Fruit fly (Drosophila melanogaster): ENCODE measurements around the gene GATAe.
A peak's percentile ranks its signal among the peaks of the same experiment; 100 is the strongest.

GATAe gene

dm6 chr3R:16042137-16042899, 33.4 kb downstream of the GATAe start (continued):
- TF ChIP-seq so (GFP tag; IDR thresholded peaks at IDR 0.05), result no peak

dm6 chr3R:16042900-16043548, 34.1 kb downstream of the GATAe start, which contains the start of gene Jhbp4:
TSS of gene Jhbp4 (plus strand) at chr3R:16043498.
- TF ChIP-seq chinmo (GFP tag; IDR thresholded peaks at IDR 0.05; ENCODE audit: partially characterized antibody) (no peak), dpn (GFP tag; optimal IDR thresholded peaks at IDR 0.05) (no peak), CTCF (GFP tag; optimal IDR thresholded peaks at IDR 0.05) (peak; percentile 76), CG3995 (GFP tag; optimal IDR thresholded peaks at IDR 0.05) (peak; percentile 71), CG16813 (GFP tag; IDR thresholded peaks at IDR 0.05; ENCODE audit: partially characterized antibody) (no peak), wor (GFP tag; IDR thresholded peaks at IDR 0.05) (no peak), Oaz (GFP tag; IDR thresholded peaks at IDR 0.05) (no peak), sqz (GFP tag; optimal IDR thresholded peaks at IDR 0.05) (no peak), Ravus (GFP tag; IDR thresholded peaks at IDR 0.05) (no peak), CG18011 (GFP tag; optimal IDR thresholded peaks at IDR 0.05) (peak; percentile 78), CG8359 (GFP tag; optimal IDR thresholded peaks at IDR 0.05; ENCODE audit: borderline replicate concordance) (no peak), lilli (GFP tag; optimal IDR thresholded peaks at IDR 0.05) (no peak), z (GFP tag; IDR thresholded peaks at IDR 0.05) (no peak), toy (GFP tag; IDR thresholded peaks at IDR 0.05) (no peak), tin (GFP tag; optimal IDR thresholded peaks at IDR 0.05) (no peak), CG7928 (GFP tag; optimal IDR thresholded peaks at IDR 0.05) (no peak), sens (GFP tag) (peak; percentile 73), Antp (GFP tag; optimal IDR thresholded peaks at IDR 0.05) (no peak), hbn (GFP tag; IDR thresholded peaks at IDR 0.05; ENCODE audit: partially characterized antibody) (no peak), stwl (tag; optimal IDR thresholded peaks at IDR 0.05) (peak; percentile 11), CG14860 (GFP tag; IDR thresholded peaks at IDR 0.05; ENCODE audit: partially characterized antibody) (no peak), CG11504 (tag; optimal IDR thresholded peaks at IDR 0.05) (peak; percentile 7), pfk (GFP tag; optimal IDR thresholded peaks at IDR 0.05) (no peak), CG2199 (GFP tag; IDR thresholded peaks at IDR 0.05) (peak; percentile 88; the same call in 2 of the 3 replicates), Sox100B (GFP tag; optimal IDR thresholded peaks at IDR 0.05) (no peak), Blimp-1 (GFP tag; optimal IDR thresholded peaks at IDR 0.05) (peak; percentile 22)

DNA sequence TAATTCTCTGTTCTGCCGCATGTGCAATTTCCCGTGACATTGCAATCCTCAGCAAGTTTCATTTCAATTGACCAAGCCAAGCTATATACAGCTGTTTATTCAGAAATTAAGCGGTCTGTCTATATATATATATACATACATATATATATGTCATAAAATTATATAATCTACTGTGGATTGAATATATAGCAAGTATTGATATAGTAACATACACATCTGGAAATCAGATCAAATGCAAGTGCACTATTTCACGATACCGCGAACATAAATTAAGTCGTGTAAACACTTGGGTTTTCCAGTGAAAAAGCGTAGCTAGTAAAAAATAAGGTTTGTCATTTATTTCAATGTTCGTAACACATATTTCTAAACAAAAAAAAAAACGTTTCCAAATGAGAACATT, 37.1 kb downstream of the GATAe start, which contains the start of gene Jhbp5:
Gene Jhbp5, minus strand, starts transcription at position 101 of the 400 bp plus-strand sequence.
- no peak for TF ChIP-seq B-H2 (GFP tag; optimal IDR thresholded peaks at IDR 0.05)
- TF ChIP-seq Drgx (GFP tag; IDR thresholded peaks at IDR 0.05), result no peak
- no peak for TF ChIP-seq D19B (GFP tag; optimal IDR thresholded peaks at IDR 0.05)

DNA sequence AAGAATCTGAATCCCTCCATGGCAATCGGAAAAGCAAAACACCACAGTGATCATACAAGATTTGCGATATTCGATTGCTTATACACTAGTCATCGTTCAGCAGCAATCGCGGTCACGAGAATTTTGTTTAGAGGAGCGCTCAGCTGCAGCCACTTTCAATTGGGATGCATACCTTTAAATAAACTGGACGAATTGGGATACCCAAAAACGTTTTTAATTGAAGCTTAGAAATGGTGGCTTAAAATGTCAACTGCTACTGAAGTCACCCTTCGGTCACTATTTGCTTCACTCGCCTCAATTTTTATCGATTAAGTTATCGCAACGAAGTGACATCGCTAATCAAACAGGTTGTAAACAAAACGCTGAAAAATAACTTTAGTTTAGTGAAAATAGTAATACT, 40.5 kb downstream of the GATAe start, which contains the start of the genes IKKbeta and CG5013:
Gene IKKbeta, minus strand, starts transcription at position 53 of the 400 bp plus-strand sequence.
Gene CG5013, plus strand, starts transcription at position 302 of the 400 bp plus-strand sequence.
- TF ChIP-seq Blimp-1 (GFP tag; optimal IDR thresholded peaks at IDR 0.05) (no peak), cg (GFP tag; optimal IDR thresholded peaks at IDR 0.05) (no peak), CG8388 (GFP tag; optimal IDR thresholded peaks at IDR 0.05) (no peak), az2 (GFP tag; optimal IDR thresholded peaks at IDR 0.05) (peak; percentile 26), CrebB (tag; optimal IDR thresholded peaks at IDR 0.05) (no peak), CG4730 (GFP tag; IDR thresholded peaks at IDR 0.05) (no peak), CG12659 (GFP tag; optimal IDR thresholded peaks at IDR 0.05) (peak; percentile 75), CG34376 (GFP tag; optimal IDR thresholded peaks at IDR 0.05) (peak; percentile 24), nerfin-2 (GFP tag; IDR thresholded peaks at IDR 0.05; ENCODE audit: partially characterized antibody) (no peak; the same call in none of the 2 replicates), ro (GFP tag; IDR thresholded peaks at IDR 0.05) (no peak), CG11696 (GFP tag; IDR thresholded peaks at IDR 0.05) (no peak), otp (GFP tag; IDR thresholded peaks at IDR 0.05) (no peak), CG31224 (GFP tag; IDR thresholded peaks at IDR 0.05) (no peak), crol (GFP tag; IDR thresholded peaks at IDR 0.05) (no peak), aop (GFP tag; IDR thresholded peaks at IDR 0.05) (no peak), Nf-YB (GFP tag; optimal IDR thresholded peaks at IDR 0.05) (no peak), bbx (GFP tag; IDR thresholded peaks at IDR 0.05; ENCODE audit: partially characterized antibody) (peak; percentile 70)

Data from whole organism, embryonic.